Fruit fly (Drosophila melanogaster) whole organism, embryonic: ENCODE data around the gene Tbcd.
A peak's percentile ranks its signal among the peaks of the same experiment; 100 is the strongest.

ENCODE experiments used
- B-H2 ChIP-seq: fragments of 200-800 bp; sonication (Bioruptor generic); optimal IDR thresholded peaks from 2 replicates; lab custom pipeline; 2018; ENCODE audit warnings: missing biosample characterization, mild to moderate bottlenecking, missing genetic modification characterization
- CG10321 ChIP-seq: fragments of 200-800 bp; sonication (Bioruptor generic); IDR thresholded peaks from 2 replicates; pipeline ENCODE4 v1.3.6; 2022; ENCODE audit warnings: missing biosample characterization, missing genetic modification characterization
- CG13894 ChIP-seq: fragments of 200-800 bp; sonication (Bioruptor generic); optimal IDR thresholded peaks from 3 replicates; lab custom pipeline; 2018; ENCODE audit warnings: missing biosample characterization, mild to moderate bottlenecking, missing genetic modification characterization, moderate library complexity
- btn ChIP-seq: fragments of 200-800 bp; sonication (Bioruptor generic); optimal IDR thresholded peaks from 2 replicates; lab custom pipeline; 2016; ENCODE audit warnings: missing biosample characterization, missing genetic modification characterization
- da ChIP-seq: fragments of 200-800 bp; sonication (Bioruptor generic); optimal IDR thresholded peaks from 2 replicates; lab custom pipeline; 2016; ENCODE audit warnings: missing biosample characterization, missing genetic modification characterization
- nerfin-2 ChIP-seq: fragments of 200-800 bp; sonication (Bioruptor generic); IDR thresholded peaks from 2 replicates; pipeline ENCODE4 v1.3.6; 2022; ENCODE audit warnings: missing biosample characterization, missing genetic modification characterization; ENCODE audit not compliant: partially characterized antibody

- no peak for TF ChIP-seq nerfin-2 (GFP tag; lab: Robert Waterston, UW)
- peak; percentile 82 for TF ChIP-seq da (GFP tag; lab: Kevin White, UChicago)
- TF ChIP-seq B-H2 (GFP tag; lab: Kevin White, UChicago), result no peak
- 0 out of 2 replicates have a peak, but pooled peaks have one; percentile 32 for TF ChIP-seq CG10321 (GFP tag; lab: Robert Waterston, UW)
- TF ChIP-seq CG13894, result no peak
- TF ChIP-seq btn, result peak; percentile 91
Observed at dm6 chr2L:2163568-2163953, 16.2 kb downstream of the Tbcd start.
